Fruit fly (Drosophila melanogaster): ENCODE results near the gene CG5984.

CG5984 gene

dm6 chr3R:27292159-27292880 lies 44.5 kb upstream of the CG5984 start, which contains the start of gene CG3348 (continued):
- peak; percentile 40 for TF ChIP-seq Bdp1 (GFP tag; optimal IDR thresholded peaks at IDR 0.05)
- TF ChIP-seq CG18011 (GFP tag; optimal IDR thresholded peaks at IDR 0.05): peak; percentile 20
- TF ChIP-seq bsh (GFP tag; optimal IDR thresholded peaks at IDR 0.05): peak in 1 of 2 experiments; percentile 69
- TF ChIP-seq jumu (GFP tag; optimal IDR thresholded peaks at IDR 0.05): peak; percentile 8
- no peak for TF ChIP-seq Neu2 (GFP tag; optimal IDR thresholded peaks at IDR 0.05; ENCODE audit: borderline replicate concordance)
- peak; percentile 45 for TF ChIP-seq CG8281 (tag; optimal IDR thresholded peaks at IDR 0.05)
- TF ChIP-seq CG2678 (tag; optimal IDR thresholded peaks at IDR 0.05): peak; percentile 87
- peak; percentile 52; the same call in 1 of the 2 replicates for TF ChIP-seq onecut (GFP tag; IDR thresholded peaks at IDR 0.05)
- peak; percentile 75 for TF ChIP-seq tgo (GFP tag; IDR thresholded peaks at IDR 0.05)
- TF ChIP-seq Dek (tag; optimal IDR thresholded peaks at IDR 0.05): peak; percentile 72
- peak; percentile 12 for TF ChIP-seq slp2 (GFP tag; optimal IDR thresholded peaks at IDR 0.05)
- peak; percentile 17 for TF ChIP-seq Mad (GFP tag; optimal IDR thresholded peaks at IDR 0.05)
- TF ChIP-seq gsb (GFP tag; IDR thresholded peaks at IDR 0.05): no peak
- peak; percentile 60 for TF ChIP-seq CG15514 (GFP tag; optimal IDR thresholded peaks at IDR 0.05)
- peak; percentile 27; the same call in 1 of the 2 replicates for TF ChIP-seq CG6272 (GFP tag; IDR thresholded peaks at IDR 0.05)
- TF ChIP-seq wdn (GFP tag; IDR thresholded peaks at IDR 0.05): peak; percentile 71
- peak; percentile 14 for TF ChIP-seq kah (GFP tag; optimal IDR thresholded peaks at IDR 0.05)
- TF ChIP-seq CG17359 (tag; optimal IDR thresholded peaks at IDR 0.05): peak; percentile 78
- peak; percentile 82 for TF ChIP-seq CG9817 (tag; optimal IDR thresholded peaks at IDR 0.05)
- peak; percentile 62 for TF ChIP-seq CG8924 (tag; optimal IDR thresholded peaks at IDR 0.05)
- peak; percentile 95 for TF ChIP-seq Med (GFP tag)
- TF ChIP-seq CG14014 (GFP tag; IDR thresholded peaks at IDR 0.05): peak; percentile 72
- no peak for TF ChIP-seq Spps (tag; optimal IDR thresholded peaks at IDR 0.05)
- no peak for TF ChIP-seq Hey (tag; optimal IDR thresholded peaks at IDR 0.05)
- TF ChIP-seq sna (GFP tag; IDR thresholded peaks at IDR 0.05; ENCODE audit: partially characterized antibody): no peak
- peak; percentile 61; the same call in 1 of the 2 replicates for TF ChIP-seq MBD-R2 (GFP tag; IDR thresholded peaks at IDR 0.05)
- no peak for TF ChIP-seq CG13287 (GFP tag; IDR thresholded peaks at IDR 0.05; ENCODE audit: partially characterized antibody)
- TF ChIP-seq Pdp1 (GFP tag; optimal IDR thresholded peaks at IDR 0.05): peak; percentile 64 to 73
- peak; percentile 64 for TF ChIP-seq CG16815 (GFP tag; optimal IDR thresholded peaks at IDR 0.05)
- TF ChIP-seq Abd-B (GFP tag; optimal IDR thresholded peaks at IDR 0.05): peak; percentile 57
- TF ChIP-seq maf-S (GFP tag; optimal IDR thresholded peaks at IDR 0.05): no peak
- TF ChIP-seq run (tag; optimal IDR thresholded peaks at IDR 0.05): no peak
- TF ChIP-seq CG11695 (GFP tag; IDR thresholded peaks at IDR 0.05): peak; percentile 74; the same call in 2 of the 3 replicates
- peak; percentile 58; the same call in 1 of the 3 replicates for TF ChIP-seq Mrtf (GFP tag; IDR thresholded peaks at IDR 0.05)
- peak; percentile 47 for TF ChIP-seq Ssrp (tag; optimal IDR thresholded peaks at IDR 0.05)
- no peak for TF ChIP-seq hb (GFP tag; IDR thresholded peaks at IDR 0.05; ENCODE audit: partially characterized antibody)
- peak; percentile 56 for TF ChIP-seq Chrac-16 (GFP tag; optimal IDR thresholded peaks at IDR 0.05)
- no peak for TF ChIP-seq Atf3 (GFP tag; optimal IDR thresholded peaks at IDR 0.05)
- peak; percentile 36 for TF ChIP-seq org-1 (GFP tag; optimal IDR thresholded peaks at IDR 0.05)
- TF ChIP-seq Max (GFP tag; optimal IDR thresholded peaks at IDR 0.05): peak; percentile 40
- TF ChIP-seq CG3065 (GFP tag; optimal IDR thresholded peaks at IDR 0.05): peak; percentile 9
- 0 out of 3 replicates have a peak, but pooled peaks have one; percentile 22 for TF ChIP-seq CG6175 (GFP tag; IDR thresholded peaks at IDR 0.05)
- TF ChIP-seq zfh1 (GFP tag; IDR thresholded peaks at IDR 0.05): peak; percentile 83
- TF ChIP-seq stc (GFP tag; IDR thresholded peaks at IDR 0.05): 0 out of 2 replicates have a peak, but pooled peaks have one; percentile 30
- 0 out of 3 replicates have a peak, but pooled peaks have one; percentile 20 for TF ChIP-seq gce (GFP tag; IDR thresholded peaks at IDR 0.05)
- peak; percentile 40; the same call in 1 of the 2 replicates for TF ChIP-seq ham (GFP tag; IDR thresholded peaks at IDR 0.05)
- TF ChIP-seq CG17361 (GFP tag; IDR thresholded peaks at IDR 0.05): peak; percentile 61
- TF ChIP-seq dysf (GFP tag; IDR thresholded peaks at IDR 0.05): peak; percentile 83
